Fruit fly (Drosophila melanogaster) whole organism, embryonic: ENCODE data around the gene IRSp53.
A peak's percentile ranks its signal among the peaks of the same experiment; 100 is the strongest.

Experiments used
- Asciz ChIP-seq: fragments of 200-800 bp; sonication (Bioruptor generic); optimal IDR thresholded peaks from 2 replicates; lab custom pipeline; 2017; ENCODE audit warnings: missing biosample characterization, mild to moderate bottlenecking, missing genetic modification characterization, missing genetic modification reagents
- Atf3 ChIP-seq: fragments of 200-800 bp; sonication (Bioruptor generic); optimal IDR thresholded peaks from 3 replicates; lab custom pipeline; 2016; ENCODE audit warnings: missing biosample characterization, missing genetic modification characterization
- CG11695 ChIP-seq: fragments of 200-800 bp; sonication (Bioruptor generic); IDR thresholded peaks from 3 replicates; pipeline ENCODE4 v1.3.6; 2022; ENCODE audit warnings: missing biosample characterization, missing genetic modification characterization
- CG12071 ChIP-seq: fragments of 200-800 bp; sonication (Bioruptor generic); optimal IDR thresholded peaks from 3 replicates; lab custom pipeline; 2018; ENCODE audit warnings: missing biosample characterization, mild to moderate bottlenecking, missing genetic modification characterization
- CG13894 ChIP-seq: fragments of 200-800 bp; sonication (Bioruptor generic); optimal IDR thresholded peaks from 3 replicates; lab custom pipeline; 2018; ENCODE audit warnings: missing biosample characterization, mild to moderate bottlenecking, missing genetic modification characterization, moderate library complexity
- CG14667 ChIP-seq: fragments of 200-800 bp; sonication (Bioruptor generic); IDR thresholded peaks from 2 replicates; pipeline ENCODE4 v1.3.6; 2022; ENCODE audit warnings: missing biosample characterization, missing genetic modification characterization
- CG14965 ChIP-seq: fragments of 200-800 bp; sonication (Bioruptor generic); optimal IDR thresholded peaks from 2 replicates; lab custom pipeline; 2016; ENCODE audit warnings: missing biosample characterization, missing genetic modification characterization, borderline replicate concordance
- CG15601 ChIP-seq: fragments of 200-800 bp; sonication (Bioruptor generic); optimal IDR thresholded peaks from 3 replicates; lab custom pipeline; 2019; ENCODE audit warnings: missing biosample characterization, mild to moderate bottlenecking, missing genetic modification characterization, moderate library complexity
- CG15696 ChIP-seq: fragments of 200-800 bp; sonication (Bioruptor generic); optimal IDR thresholded peaks from 2 replicates; lab custom pipeline; 2019; ENCODE audit warnings: missing biosample characterization, mild to moderate bottlenecking, missing genetic modification characterization, moderate library complexity
- CG17328 ChIP-seq: fragments of 200-800 bp; sonication (Bioruptor generic); IDR thresholded peaks from 2 replicates; pipeline ENCODE4 v1.3.6; 2022; ENCODE audit warnings: missing biosample characterization, missing genetic modification characterization
- CG17802 ChIP-seq: fragments of 200-800 bp; sonication (Bioruptor generic); optimal IDR thresholded peaks from 2 replicates; lab custom pipeline; 2018; ENCODE audit warnings: missing biosample characterization, mild to moderate bottlenecking, missing genetic modification characterization, moderate library complexity
- CG1832 ChIP-seq: fragments of 200-800 bp; sonication (Bioruptor generic); optimal IDR thresholded peaks from 2 replicates; lab custom pipeline; 2017; ENCODE audit warnings: missing biosample characterization, mild to moderate bottlenecking, missing genetic modification characterization, inconsistent platforms
- CG31365 ChIP-seq: fragments of 200-800 bp; sonication (Bioruptor generic); optimal IDR thresholded peaks from 2 replicates; lab custom pipeline; 2018; ENCODE audit warnings: missing biosample characterization, mild to moderate bottlenecking, missing genetic modification characterization
- CG34376 ChIP-seq: fragments of 200-800 bp; sonication (Bioruptor generic); optimal IDR thresholded peaks from 2 replicates; lab custom pipeline; 2018; ENCODE audit warnings: missing biosample characterization, mild to moderate bottlenecking, missing genetic modification characterization
- CG4424 ChIP-seq: fragments of 200-800 bp; sonication (Bioruptor generic); optimal IDR thresholded peaks from 3 replicates; lab custom pipeline; 2016; ENCODE audit warnings: missing biosample characterization, missing genetic modification characterization
- CG5953 ChIP-seq: fragments of 200-800 bp; sonication (Bioruptor generic); IDR thresholded peaks from 2 replicates; pipeline ENCODE4 v1.3.6; 2022; ENCODE audit warnings: missing biosample characterization, missing genetic modification characterization
- CG6765 ChIP-seq: fragments of 200-800 bp; sonication (Bioruptor generic); optimal IDR thresholded peaks from 3 replicates; lab custom pipeline; 2017; ENCODE audit warnings: missing biosample characterization, mild to moderate bottlenecking, missing genetic modification characterization
- CG7928 ChIP-seq: fragments of 200-800 bp; sonication (Bioruptor generic); optimal IDR thresholded peaks from 2 replicates; lab custom pipeline; 2017; ENCODE audit warnings: missing biosample characterization, mild to moderate bottlenecking, missing genetic modification characterization
- CG9817 ChIP-seq: fragments of 200-800 bp; sonication (Bioruptor generic); optimal IDR thresholded peaks from 2 replicates; lab custom pipeline; 2018; ENCODE audit warnings: missing biosample characterization, mild to moderate bottlenecking, missing genetic modification characterization, moderate library complexity
- D ChIP-seq, 2 experiments: fragments of 200-800 bp in 1 of 2; fragments of >200 bp in 1 of 2; sonication (Bioruptor generic) in 1 of 2; optimal IDR thresholded peaks; 2 replicates in 1 of 2; 3 replicates in 1 of 2; lab custom pipeline; 2017; ENCODE audit warnings: mild to moderate bottlenecking in 1 of 2, missing biosample characterization in 1 of 2, missing genetic modification characterization in 1 of 2, missing genetic modification reagents in 1 of 2
- Deaf1 ChIP-seq: fragments of 200-800 bp; optimal IDR thresholded peaks from 3 replicates; lab custom pipeline; 2019; ENCODE audit warnings: missing biosample characterization, mild to moderate bottlenecking, missing genetic modification characterization, moderate library complexity
- Dp ChIP-seq: fragments of 200-800 bp; sonication (Bioruptor generic); optimal IDR thresholded peaks from 2 replicates; lab custom pipeline; 2018; ENCODE audit warnings: missing biosample characterization, mild to moderate bottlenecking, missing genetic modification characterization, moderate library complexity
- Fer1 ChIP-seq: fragments of 200-800 bp; sonication (Bioruptor generic); optimal IDR thresholded peaks from 2 replicates; lab custom pipeline; 2017; ENCODE audit warnings: missing biosample characterization, mild to moderate bottlenecking, missing genetic modification characterization
- Hmr ChIP-seq: fragments of 200-800 bp; sonication (Bioruptor generic); optimal IDR thresholded peaks from 3 replicates; lab custom pipeline; 2017; ENCODE audit warnings: mild to moderate bottlenecking, missing biosample characterization, missing genetic modification reagents, missing genetic modification characterization
- Mad ChIP-seq: fragments of 200-800 bp; sonication (Bioruptor generic); optimal IDR thresholded peaks from 2 replicates; lab custom pipeline; 2016; ENCODE audit warnings: missing biosample characterization, missing genetic modification characterization
- Myb ChIP-seq: fragments of 200-800 bp; sonication (Bioruptor generic); optimal IDR thresholded peaks from 2 replicates; lab custom pipeline; 2016; ENCODE audit warnings: missing biosample characterization, missing genetic modification characterization
- Six4 ChIP-seq: fragments of 200-800 bp; sonication (Bioruptor generic); optimal IDR thresholded peaks from 2 replicates; lab custom pipeline; 2016; ENCODE audit warnings: missing biosample characterization, missing genetic modification characterization
- Taf1 ChIP-seq: fragments of 200-800 bp; sonication (Bioruptor generic); IDR thresholded peaks from 2 replicates; pipeline ENCODE4 v1.3.6; 2022; ENCODE audit warnings: missing biosample characterization, missing genetic modification characterization
- al ChIP-seq: fragments of 200-800 bp; sonication (Bioruptor generic); IDR thresholded peaks from 2 replicates; pipeline ENCODE4 v1.3.6; 2022; ENCODE audit warnings: missing biosample characterization, missing genetic modification characterization
- ap ChIP-seq: fragments of 200-800 bp; sonication (Bioruptor generic); IDR thresholded peaks from 2 replicates; pipeline ENCODE4 v1.3.6; 2022; ENCODE audit warnings: missing biosample characterization, missing genetic modification characterization
- cato ChIP-seq: fragments of 200-800 bp; sonication (Bioruptor generic); optimal IDR thresholded peaks from 2 replicates; lab custom pipeline; 2016; ENCODE audit warnings: missing biosample characterization, missing genetic modification characterization, borderline replicate concordance
- caup ChIP-seq: fragments of 200-800 bp; sonication (Bioruptor generic); optimal IDR thresholded peaks from 3 replicates; lab custom pipeline; 2017; ENCODE audit warnings: missing biosample characterization, mild to moderate bottlenecking, missing genetic modification characterization, moderate library complexity; ENCODE audit not compliant: severe bottlenecking
- dmrt11E ChIP-seq: fragments of 200-800 bp; sonication (Bioruptor generic); optimal IDR thresholded peaks from 3 replicates; lab custom pipeline; 2018; ENCODE audit warnings: missing biosample characterization, mild to moderate bottlenecking, missing genetic modification characterization, moderate library complexity
- dpn ChIP-seq, 2 experiments: fragments of 200-800 bp; sonication (Bioruptor generic); optimal IDR thresholded peaks; 3 replicates each; lab custom pipeline; 2016; ENCODE audit warnings: missing biosample characterization in 2 of 2, missing genetic modification characterization in 2 of 2
- emc ChIP-seq: fragments of 200-800 bp; sonication (Bioruptor generic); optimal IDR thresholded peaks from 2 replicates; lab custom pipeline; 2016; ENCODE audit warnings: missing biosample characterization, missing genetic modification characterization
- fd102C ChIP-seq: fragments of 200-800 bp; sonication (Bioruptor generic); optimal IDR thresholded peaks from 2 replicates; lab custom pipeline; 2018; ENCODE audit warnings: missing biosample characterization, mild to moderate bottlenecking, missing genetic modification characterization, moderate library complexity
- fu2 ChIP-seq: fragments of 200-800 bp; sonication (Bioruptor generic); optimal IDR thresholded peaks from 2 replicates; lab custom pipeline; 2016; ENCODE audit warnings: missing biosample characterization, missing genetic modification characterization
- gcm2 ChIP-seq: fragments of 200-800 bp; sonication (Bioruptor generic); optimal IDR thresholded peaks from 2 replicates; lab custom pipeline; 2016; ENCODE audit warnings: missing biosample characterization, missing genetic modification characterization
- gt ChIP-seq: fragments of 200-800 bp; sonication (Bioruptor generic); IDR thresholded peaks from 2 replicates; pipeline ENCODE4 v1.3.6; 2022; ENCODE audit warnings: missing biosample characterization, missing genetic modification characterization
- h ChIP-seq: fragments of >200 bp; optimal IDR thresholded peaks from 2 replicates; lab custom pipeline; 2017
- hth ChIP-seq: fragments of >200 bp; optimal IDR thresholded peaks from 2 replicates; lab custom pipeline; 2017; ENCODE audit warnings: inconsistent platforms
- jigr1 ChIP-seq: fragments of 200-800 bp; sonication (Bioruptor generic); IDR thresholded peaks from 3 replicates; pipeline ENCODE4 v1.3.6; 2022; ENCODE audit warnings: missing biosample characterization, missing genetic modification characterization
- otp ChIP-seq: fragments of 200-800 bp; sonication (Bioruptor generic); IDR thresholded peaks from 3 replicates; pipeline ENCODE4, ENCODE4 v1.3.6; 2022; ENCODE audit warnings: missing biosample characterization, missing genetic modification characterization
- pfk ChIP-seq: fragments of 200-800 bp; sonication (Bioruptor generic); optimal IDR thresholded peaks from 2 replicates; lab custom pipeline; 2018; ENCODE audit warnings: missing biosample characterization, mild to moderate bottlenecking, missing genetic modification characterization, moderate library complexity
- pros ChIP-seq: fragments of 200-800 bp; sonication (Bioruptor generic); optimal IDR thresholded peaks from 3 replicates; lab custom pipeline; 2019; ENCODE audit warnings: missing biosample characterization, mild to moderate bottlenecking, missing genetic modification characterization, moderate library complexity
- rib ChIP-seq: fragments of 200-800 bp; sonication (Bioruptor generic); IDR thresholded peaks from 2 replicates; pipeline ENCODE4 v1.3.6; 2022; ENCODE audit warnings: missing biosample characterization, missing genetic modification characterization
- schlank ChIP-seq: fragments of 200-800 bp; sonication (Bioruptor generic); optimal IDR thresholded peaks from 2 replicates; lab custom pipeline; 2018; ENCODE audit warnings: missing biosample characterization, mild to moderate bottlenecking, missing genetic modification characterization
- shn ChIP-seq: fragments of 200-800 bp; sonication (Bioruptor generic); optimal IDR thresholded peaks from 3 replicates; lab custom pipeline; 2016; ENCODE audit warnings: missing biosample characterization, missing genetic modification characterization
- slbo ChIP-seq: fragments of 200-800 bp; sonication (Bioruptor generic); IDR thresholded peaks from 2 replicates; pipeline ENCODE4 v1.3.6; 2022; ENCODE audit warnings: missing biosample characterization, missing genetic modification characterization
- stwl ChIP-seq: fragments of 200-800 bp; sonication (Bioruptor generic); optimal IDR thresholded peaks from 3 replicates; lab custom pipeline; 2018; ENCODE audit warnings: missing biosample characterization, mild to moderate bottlenecking, missing genetic modification characterization, moderate library complexity
- tio ChIP-seq: fragments of 200-800 bp; sonication (Bioruptor generic); optimal IDR thresholded peaks from 2 replicates; lab custom pipeline; 2017; ENCODE audit warnings: missing biosample characterization, missing genetic modification characterization, inconsistent platforms
- zfh2 ChIP-seq: fragments of 200-800 bp; sonication (Bioruptor generic); optimal IDR thresholded peaks from 2 replicates; lab custom pipeline; 2016; ENCODE audit warnings: missing biosample characterization, missing genetic modification characterization

IRSp53 gene

DNA sequence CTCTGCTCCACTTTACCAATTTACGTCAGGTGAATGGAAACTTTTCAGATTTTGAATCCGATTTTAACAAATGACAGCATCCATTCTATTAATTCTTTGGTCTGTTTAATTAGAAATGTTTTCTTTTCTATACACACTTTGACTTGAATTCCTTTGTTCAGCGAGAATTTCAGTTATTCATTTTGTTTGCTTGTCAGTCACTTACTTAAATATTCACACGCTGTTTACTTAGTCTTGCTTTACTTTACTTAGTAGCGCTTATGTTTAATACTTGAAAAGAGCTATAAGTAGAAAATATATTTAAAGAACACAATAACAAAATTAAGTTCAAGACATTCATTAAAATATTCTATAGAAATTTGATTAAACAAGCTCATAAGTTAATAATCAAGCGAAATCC is 28.4 kb upstream of the IRSp53 start, which contains the start of gene CG32073 (continued):
- 0 out of 3 replicates have a peak, but pooled peaks have one; percentile 20 for TF ChIP-seq CG11695 (GFP tag; lab: Robert Waterston, UW)
- TF ChIP-seq zfh2 = no peak
- TF ChIP-seq CG4424 (GFP tag; lab: Kevin White, UChicago) = peak; percentile 40
- peak; percentile 75 for TF ChIP-seq CG12071
- no peak for TF ChIP-seq CG1832 (GFP tag; lab: Kevin White, UChicago)
- no peak for TF ChIP-seq fd102C (GFP tag; lab: Kevin White, UChicago)
- TF ChIP-seq CG13894 (tag; lab: Kevin White, UChicago) = no peak
- TF ChIP-seq CG15696 (tag; lab: Kevin White, UChicago) = peak; percentile 21
- TF ChIP-seq al (GFP tag; lab: Robert Waterston, UW) = no peak
- TF ChIP-seq CG17328 (GFP tag; lab: Robert Waterston, UW) = no peak
- TF ChIP-seq Taf1 (GFP tag; lab: Robert Waterston, UW) = no peak
- no peak for TF ChIP-seq CG14667
- no peak for TF ChIP-seq CG5953 (GFP tag; lab: Robert Waterston, UW)
- no peak for TF ChIP-seq gt (GFP tag; lab: Robert Waterston, UW)
- TF ChIP-seq schlank (tag; lab: Kevin White, UChicago) = peak; percentile 33
- no peak for TF ChIP-seq dpn (GFP tag; optimal IDR thresholded peaks at IDR 0.05; lab: Kevin White, UChicago)
- no peak for TF ChIP-seq CG15601
- TF ChIP-seq rib (GFP tag; lab: Robert Waterston, UW) = no peak
- no peak for TF ChIP-seq Myb (GFP tag; lab: Kevin White, UChicago)
- no peak for TF ChIP-seq CG31365
- TF ChIP-seq h (lab: Kevin White, UChicago) = no peak
- TF ChIP-seq emc (GFP tag; lab: Kevin White, UChicago) = no peak
- no peak for TF ChIP-seq CG6765 (GFP tag; lab: Kevin White, UChicago)
- no peak for TF ChIP-seq otp (GFP tag; lab: Robert Waterston, UW)
- TF ChIP-seq fu2 = no peak
- TF ChIP-seq Asciz (GFP tag; lab: Kevin White, UChicago) = peak; percentile 23
- TF ChIP-seq CG34376 (GFP tag; lab: Kevin White, UChicago) = no peak
- TF ChIP-seq pfk (GFP tag; lab: Kevin White, UChicago) = no peak
- TF ChIP-seq gcm2 (GFP tag; lab: Kevin White, UChicago) = no peak
- no peak for TF ChIP-seq CG9817 (tag; lab: Kevin White, UChicago)
- no peak for TF ChIP-seq Dp
- no peak for TF ChIP-seq shn
- no peak for TF ChIP-seq Mad
- no peak for TF ChIP-seq slbo (GFP tag; lab: Robert Waterston, UW)
- TF ChIP-seq stwl = no peak
- no peak for TF ChIP-seq tio (GFP tag; lab: Kevin White, UChicago)
- no peak for TF ChIP-seq hth (lab: Kevin White, UChicago)
- no peak for TF ChIP-seq Atf3 (GFP tag; lab: Kevin White, UChicago)
- TF ChIP-seq Hmr = no peak
- TF ChIP-seq CG14965 (GFP tag; lab: Kevin White, UChicago) = no peak
- no peak for TF ChIP-seq jigr1 (GFP tag; lab: Robert Waterston, UW)
- TF ChIP-seq D (optimal IDR thresholded peaks at IDR 0.05; lab: Kevin White, UChicago) = no peak
- TF ChIP-seq D (GFP tag; optimal IDR thresholded peaks at IDR 0.05; lab: Kevin White, UChicago) = no peak
- TF ChIP-seq caup = peak; percentile 38
- no peak for TF ChIP-seq cato
- TF ChIP-seq pros (GFP tag; lab: Kevin White, UChicago) = no peak
- TF ChIP-seq ap = no peak
- no peak for TF ChIP-seq Deaf1 (tag; lab: Kevin White, UChicago)
- TF ChIP-seq dmrt11E (tag; lab: Kevin White, UChicago) = no peak
- TF ChIP-seq Fer1 (GFP tag; lab: Kevin White, UChicago) = peak; percentile 56
- TF ChIP-seq CG17802 (tag; lab: Kevin White, UChicago) = no peak
- no peak for TF ChIP-seq CG7928
- TF ChIP-seq Six4 (GFP tag; lab: Kevin White, UChicago) = no peak
